Worm (Caenorhabditis elegans): Measurements from ENCODE around the gene T17A3.12.

ce11 chrIII:159665-160064, 14.7 kb upstream of the T17A3.12 start:
- TF ChIP-seq snpc-4 (tag; optimal IDR thresholded peaks at IDR 0.05): no peak
- no peak for TF ChIP-seq ama-1 (optimal IDR thresholded peaks at IDR 0.05)
- no peak for TF ChIP-seq blmp-1 (tag; optimal IDR thresholded peaks at IDR 0.05; ENCODE audit: insufficient read depth)
- no peak for TF ChIP-seq lin-39 (tag; optimal IDR thresholded peaks at IDR 0.05)
- no peak for TF ChIP-seq ceh-82 (tag; optimal IDR thresholded peaks at IDR 0.05)
- TF ChIP-seq egl-27 (tag; optimal IDR thresholded peaks at IDR 0.05): no peak
- no peak for TF ChIP-seq nhr-77 (tag; optimal IDR thresholded peaks at IDR 0.05)
- TF ChIP-seq fos-1 (tag; optimal IDR thresholded peaks at IDR 0.05): no peak
- no peak for TF ChIP-seq unc-62 (GFP tag; optimal IDR thresholded peaks at IDR 0.05)
- no peak for TF ChIP-seq lin-13 (GFP tag; optimal IDR thresholded peaks at IDR 0.05)
- TF ChIP-seq skn-1 (tag; optimal IDR thresholded peaks at IDR 0.05): no peak
- TF ChIP-seq elt-1 (tag; optimal IDR thresholded peaks at IDR 0.05): no peak
